Fruit fly (Drosophila melanogaster) whole organism, embryonic: ENCODE measurements around the gene CG2182.

Source experiments
- ATbp ChIP-seq: fragments of 200-800 bp; sonication (Bioruptor generic); optimal IDR thresholded peaks from 2 replicates; lab custom pipeline; 2017; ENCODE audit warnings: missing biosample characterization, mild to moderate bottlenecking, missing genetic modification characterization, missing genetic modification reagents
- Adf1 ChIP-seq: fragments of 200-800 bp; sonication (Bioruptor generic); IDR thresholded peaks from 2 replicates; pipeline ENCODE4 v1.3.6; 2022; ENCODE audit warnings: missing biosample characterization, missing genetic modification characterization
- Antp ChIP-seq: fragments of 200-800 bp; sonication (Bioruptor generic); optimal IDR thresholded peaks from 3 replicates; lab custom pipeline; 2016; ENCODE audit warnings: missing biosample characterization, missing genetic modification characterization
- CG10274 ChIP-seq: fragments of 200-800 bp; sonication (Bioruptor generic); optimal IDR thresholded peaks from 3 replicates; lab custom pipeline; 2017; ENCODE audit warnings: missing biosample characterization, mild to moderate bottlenecking, missing genetic modification characterization
- CG10543 ChIP-seq: fragments of 200-800 bp; sonication (Bioruptor generic); optimal IDR thresholded peaks from 3 replicates; lab custom pipeline; 2017; ENCODE audit warnings: missing biosample characterization, mild to moderate bottlenecking, missing genetic modification characterization, moderate library complexity
- CG11093 ChIP-seq: fragments of 200-800 bp; sonication (Bioruptor generic); IDR thresholded peaks from 3 replicates; pipeline ENCODE4 v1.3.6; 2022; ENCODE audit warnings: missing biosample characterization, missing genetic modification characterization
- CG13287 ChIP-seq: fragments of 200-800 bp; sonication (Bioruptor generic); IDR thresholded peaks from 2 replicates; pipeline ENCODE4 v1.3.6; 2022; ENCODE audit warnings: missing biosample characterization, missing genetic modification characterization; ENCODE audit not compliant: partially characterized antibody
- CG13424 ChIP-seq: fragments of 200-800 bp; sonication (Bioruptor generic); optimal IDR thresholded peaks from 2 replicates; lab custom pipeline; 2019; ENCODE audit warnings: missing biosample characterization, mild to moderate bottlenecking, missing genetic modification characterization, moderate library complexity
- CG14667 ChIP-seq: fragments of 200-800 bp; sonication (Bioruptor generic); IDR thresholded peaks from 2 replicates; pipeline ENCODE4 v1.3.6; 2022; ENCODE audit warnings: missing biosample characterization, missing genetic modification characterization
- CG16863 ChIP-seq: fragments of 200-800 bp; sonication (Bioruptor generic); optimal IDR thresholded peaks from 3 replicates; lab custom pipeline; 2016; ENCODE audit warnings: missing biosample characterization, missing genetic modification characterization
- CG17385 ChIP-seq: fragments of 200-800 bp; sonication (Bioruptor generic); optimal IDR thresholded peaks from 3 replicates; lab custom pipeline; 2018; ENCODE audit warnings: missing biosample characterization, mild to moderate bottlenecking, missing genetic modification characterization
- CG2129 ChIP-seq: fragments of 200-800 bp; sonication (Bioruptor generic); IDR thresholded peaks from 2 replicates; pipeline ENCODE4 v1.3.6; 2022; ENCODE audit warnings: missing biosample characterization, missing genetic modification characterization; ENCODE audit not compliant: partially characterized antibody
- CG30431 ChIP-seq: fragments of 200-800 bp; sonication (Bioruptor generic); optimal IDR thresholded peaks from 2 replicates; lab custom pipeline; 2017; ENCODE audit warnings: missing biosample characterization, missing genetic modification characterization
- CG3726 ChIP-seq: fragments of 200-800 bp; sonication (Bioruptor generic); IDR thresholded peaks from 3 replicates; pipeline ENCODE4, ENCODE4 v1.3.6; 2022; ENCODE audit warnings: missing biosample characterization, missing genetic modification characterization
- CG4282 ChIP-seq: fragments of 200-800 bp; sonication (Bioruptor generic); optimal IDR thresholded peaks from 2 replicates; lab custom pipeline; 2016; ENCODE audit warnings: missing biosample characterization, missing genetic modification characterization
- CG4360 ChIP-seq: fragments of 200-800 bp; sonication (Bioruptor generic); IDR thresholded peaks from 2 replicates; pipeline ENCODE4 v1.3.6; 2022; ENCODE audit warnings: missing biosample characterization, missing genetic modification characterization
- CG4424 ChIP-seq: fragments of 200-800 bp; sonication (Bioruptor generic); optimal IDR thresholded peaks from 3 replicates; lab custom pipeline; 2016; ENCODE audit warnings: missing biosample characterization, missing genetic modification characterization
- CG5180 ChIP-seq: fragments of 200-800 bp; sonication (Bioruptor generic); optimal IDR thresholded peaks from 3 replicates; lab custom pipeline; 2017; ENCODE audit warnings: missing biosample characterization, missing genetic modification characterization, mild to moderate bottlenecking, moderate library complexity, missing genetic modification reagents
- CG8765 ChIP-seq: fragments of 200-800 bp; sonication (Bioruptor generic); IDR thresholded peaks from 2 replicates; pipeline ENCODE4 v1.3.6; 2022; ENCODE audit warnings: missing biosample characterization, missing genetic modification characterization
- CG8944 ChIP-seq: fragments of 200-800 bp; sonication (Bioruptor generic); optimal IDR thresholded peaks from 3 replicates; lab custom pipeline; 2016; ENCODE audit warnings: missing biosample characterization, missing genetic modification characterization
- CTCF ChIP-seq: fragments of 200-800 bp; sonication (Bioruptor generic); optimal IDR thresholded peaks from 2 replicates; lab custom pipeline; 2017; ENCODE audit warnings: missing biosample characterization, mild to moderate bottlenecking, missing genetic modification characterization, moderate library complexity
- Deaf1 ChIP-seq: fragments of 200-800 bp; optimal IDR thresholded peaks from 3 replicates; lab custom pipeline; 2019; ENCODE audit warnings: missing biosample characterization, mild to moderate bottlenecking, missing genetic modification characterization, moderate library complexity
- E2f1 ChIP-seq: fragments of 200-800 bp; sonication (Bioruptor generic); IDR thresholded peaks from 2 replicates; pipeline ENCODE4 v1.3.6; 2022; ENCODE audit warnings: missing biosample characterization, missing genetic modification characterization
- ERR ChIP-seq: fragments of 200-800 bp; sonication (Bioruptor generic); optimal IDR thresholded peaks from 2 replicates; lab custom pipeline; 2016; ENCODE audit warnings: missing biosample characterization, missing genetic modification characterization
- Ets65A ChIP-seq: fragments of 200-800 bp; sonication (Bioruptor generic); peaks from one replicate; lab custom pipeline; 2016; ENCODE audit warnings: missing biosample characterization, missing genetic modification characterization
- GATAe ChIP-seq: fragments of 200-800 bp; sonication (Bioruptor generic); conservative IDR thresholded peaks from 2 replicates; pipeline ENCODE4 v1.3.6; 2022; ENCODE audit warnings: missing biosample characterization, missing genetic modification characterization
- H2.0 ChIP-seq: fragments of 200-800 bp; sonication (Bioruptor generic); IDR thresholded peaks from 2 replicates; pipeline ENCODE4 v1.3.6; 2022; ENCODE audit warnings: missing biosample characterization, missing genetic modification characterization
- HHEX ChIP-seq: fragments of 200-800 bp; sonication (Bioruptor generic); optimal IDR thresholded peaks from 3 replicates; lab custom pipeline; 2017; ENCODE audit warnings: missing biosample characterization, mild to moderate bottlenecking, missing genetic modification characterization, missing genetic modification reagents
- Kr ChIP-seq: fragments of 200-800 bp; sonication (Bioruptor generic); optimal IDR thresholded peaks from 2 replicates; lab custom pipeline; 2017; ENCODE audit warnings: missing biosample characterization, mild to moderate bottlenecking, missing genetic modification characterization
- Max ChIP-seq: fragments of 200-800 bp; sonication (Bioruptor generic); optimal IDR thresholded peaks from 2 replicates; lab custom pipeline; 2016; ENCODE audit warnings: missing biosample characterization, mild to moderate bottlenecking, missing genetic modification characterization
- Med ChIP-seq: fragments of 200-800 bp; sonication (Bioruptor generic); peaks from one replicate; lab custom pipeline; 2016; ENCODE audit warnings: missing biosample characterization, missing genetic modification characterization, mild to moderate bottlenecking, inconsistent platforms, moderate library complexity
- Opbp ChIP-seq: fragments of 200-800 bp; sonication (Bioruptor generic); IDR thresholded peaks from 3 replicates; pipeline ENCODE4 v1.3.6; 2022; ENCODE audit warnings: missing biosample characterization, missing genetic modification characterization; ENCODE audit not compliant: partially characterized antibody
- Rx ChIP-seq: fragments of 200-800 bp; sonication (Bioruptor generic); IDR thresholded peaks from 2 replicates; pipeline ENCODE4 v1.3.6; 2022; ENCODE audit warnings: missing biosample characterization, missing genetic modification characterization
- abd-A ChIP-seq: fragments of 200-800 bp; sonication (Bioruptor generic); optimal IDR thresholded peaks from 3 replicates; lab custom pipeline; 2019; ENCODE audit warnings: missing biosample characterization, mild to moderate bottlenecking, missing genetic modification characterization, moderate library complexity
- bsh ChIP-seq, 2 experiments: fragments of 200-800 bp; sonication (Bioruptor generic); optimal IDR thresholded peaks; 2 replicates each; lab custom pipeline; 2017 to 2018; ENCODE audit warnings: mild to moderate bottlenecking in 2 of 2, missing biosample characterization in 2 of 2, missing genetic modification characterization in 2 of 2, moderate library complexity in 1 of 2
- crol ChIP-seq: fragments of 200-800 bp; sonication (Bioruptor generic); IDR thresholded peaks from 2 replicates; pipeline ENCODE4 v1.3.6; 2022; ENCODE audit warnings: missing biosample characterization, missing genetic modification characterization
- crp ChIP-seq, 2 experiments: fragments of 200-800 bp; sonication (Bioruptor generic); optimal IDR thresholded peaks; 2 replicates in 1 of 2; 3 replicates in 1 of 2; lab custom pipeline; 2017; ENCODE audit warnings: missing biosample characterization in 2 of 2, missing genetic modification characterization in 2 of 2, mild to moderate bottlenecking in 1 of 2, moderate library complexity in 1 of 2
- dati ChIP-seq: fragments of 200-800 bp; sonication (Bioruptor generic); IDR thresholded peaks from 2 replicates; pipeline ENCODE4 v1.3.6; 2022; ENCODE audit warnings: missing biosample characterization, missing genetic modification characterization
- emc ChIP-seq: fragments of 200-800 bp; sonication (Bioruptor generic); optimal IDR thresholded peaks from 2 replicates; lab custom pipeline; 2016; ENCODE audit warnings: missing biosample characterization, missing genetic modification characterization
- gfzf ChIP-seq: fragments of 200-800 bp; sonication (Bioruptor generic); optimal IDR thresholded peaks from 2 replicates; lab custom pipeline; 2016; ENCODE audit warnings: missing biosample characterization, mild to moderate bottlenecking, missing genetic modification characterization, moderate library complexity
- gt ChIP-seq: fragments of 200-800 bp; sonication (Bioruptor generic); IDR thresholded peaks from 2 replicates; pipeline ENCODE4 v1.3.6; 2022; ENCODE audit warnings: missing biosample characterization, missing genetic modification characterization
- ham ChIP-seq: fragments of 200-800 bp; sonication (Bioruptor generic); IDR thresholded peaks from 2 replicates; pipeline ENCODE4 v1.3.6; 2022; ENCODE audit warnings: missing biosample characterization, missing genetic modification characterization
- kay ChIP-seq: fragments of 200-800 bp; sonication (Bioruptor generic); optimal IDR thresholded peaks from 2 replicates; lab custom pipeline; 2016; ENCODE audit warnings: missing biosample characterization, missing genetic modification characterization
- lmd ChIP-seq: fragments of 200-800 bp; sonication (Bioruptor generic); IDR thresholded peaks from 2 replicates; pipeline ENCODE4 v1.3.6; 2022; ENCODE audit warnings: missing biosample characterization, missing genetic modification characterization
- nmo ChIP-seq: fragments of 200-800 bp; sonication (Bioruptor generic); optimal IDR thresholded peaks from 2 replicates; lab custom pipeline; 2018; ENCODE audit warnings: missing biosample characterization, mild to moderate bottlenecking, missing genetic modification characterization, moderate library complexity
- oc ChIP-seq: fragments of 200-800 bp; sonication (Bioruptor generic); optimal IDR thresholded peaks from 2 replicates; lab custom pipeline; 2018; ENCODE audit warnings: missing biosample characterization, mild to moderate bottlenecking, missing genetic modification characterization, moderate library complexity
- pita ChIP-seq: fragments of 200-800 bp; sonication (Bioruptor generic); optimal IDR thresholded peaks from 2 replicates; lab custom pipeline; 2017; ENCODE audit warnings: missing biosample characterization, mild to moderate bottlenecking, missing genetic modification characterization
- pzg ChIP-seq: fragments of 200-800 bp; sonication (Bioruptor generic); optimal IDR thresholded peaks from 3 replicates; lab custom pipeline; 2018; ENCODE audit warnings: missing biosample characterization, mild to moderate bottlenecking, missing genetic modification characterization, moderate library complexity
- ttk ChIP-seq: fragments of 200-800 bp; sonication (Bioruptor generic); IDR thresholded peaks from 2 replicates; pipeline ENCODE4 v2.1.2; 2022; ENCODE audit warnings: missing biosample characterization, missing genetic modification characterization
- usp ChIP-seq: fragments of >200 bp; optimal IDR thresholded peaks from 2 replicates; lab custom pipeline; 2017; ENCODE audit warnings: missing biosample characterization, missing genetic modification characterization
- vnd ChIP-seq: fragments of 200-800 bp; sonication (Bioruptor generic); IDR thresholded peaks from 3 replicates; pipeline ENCODE4 v1.3.6; 2022; ENCODE audit warnings: missing biosample characterization, missing genetic modification characterization; ENCODE audit not compliant: partially characterized antibody
- zen ChIP-seq: fragments of 200-800 bp; sonication (Bioruptor generic); optimal IDR thresholded peaks from 3 replicates; lab custom pipeline; 2018; ENCODE audit warnings: missing biosample characterization, mild to moderate bottlenecking, missing genetic modification characterization, moderate library complexity
- zfh1 ChIP-seq: fragments of 200-800 bp; sonication (Bioruptor generic); IDR thresholded peaks from 3 replicates; pipeline ENCODE4 v1.3.6; 2022; ENCODE audit warnings: missing biosample characterization, missing genetic modification characterization

Gene CG2182

dm6 chr3R:5611733-5612132 lies 48.0 kb downstream of the CG2182 start (continued):
- TF ChIP-seq kay (GFP tag; lab: Kevin White, UChicago): no peak
- no peak for TF ChIP-seq abd-A (tag; lab: Kevin White, UChicago)
- TF ChIP-seq gt: no peak
- no peak for TF ChIP-seq ATbp (GFP tag; lab: Kevin White, UChicago)
- no peak for TF ChIP-seq Max
- TF ChIP-seq lmd: no peak
- no peak for TF ChIP-seq pita (GFP tag; lab: Kevin White, UChicago)
- TF ChIP-seq crol: no peak
- TF ChIP-seq CG10543 (GFP tag; lab: Kevin White, UChicago): no peak
- no peak for TF ChIP-seq CG14667 (GFP tag; lab: Robert Waterston, UW)
- no peak for TF ChIP-seq ttk (GFP tag; lab: Robert Waterston, UW)
- no peak for TF ChIP-seq CG3726
- no peak for TF ChIP-seq ham
- TF ChIP-seq Opbp (GFP tag; lab: Robert Waterston, UW): no peak
- peak; percentile 10 for TF ChIP-seq HHEX
- TF ChIP-seq Antp (GFP tag; lab: Kevin White, UChicago): no peak
- TF ChIP-seq zfh1 (GFP tag; lab: Robert Waterston, UW): no peak
- no peak for TF ChIP-seq Adf1 (GFP tag; lab: Robert Waterston, UW)
- TF ChIP-seq gfzf: no peak
- TF ChIP-seq crp (GFP tag; optimal IDR thresholded peaks at IDR 0.05; lab: Kevin White, UChicago): peak in 1 of 2 experiments; percentile 77
- no peak for TF ChIP-seq usp (GFP tag; lab: Kevin White, UChicago)
- no peak for TF ChIP-seq CG30431
- no peak for TF ChIP-seq ERR (GFP tag; lab: Kevin White, UChicago)
- peak; percentile 3 for TF ChIP-seq CTCF
- no peak for TF ChIP-seq Kr (GFP tag; lab: Kevin White, UChicago)
- TF ChIP-seq CG8765: no peak
- TF ChIP-seq CG13287 (GFP tag; lab: Robert Waterston, UW): no peak
- no peak for TF ChIP-seq pzg (GFP tag; lab: Kevin White, UChicago)
- no peak for TF ChIP-seq CG17385 (GFP tag; lab: Kevin White, UChicago)
- TF ChIP-seq vnd (GFP tag; lab: Robert Waterston, UW): no peak
- TF ChIP-seq CG5180: no peak
- no peak for TF ChIP-seq E2f1 (GFP tag; lab: Robert Waterston, UW)
- no peak for TF ChIP-seq H2.0 (GFP tag; lab: Robert Waterston, UW)
- TF ChIP-seq GATAe (GFP tag; lab: Robert Waterston, UW): no peak
- no peak for TF ChIP-seq CG4282 (GFP tag; lab: Kevin White, UChicago)
- TF ChIP-seq CG11093 (GFP tag; lab: Robert Waterston, UW): no peak
- no peak for TF ChIP-seq CG2129 (GFP tag; lab: Robert Waterston, UW)
- no peak for TF ChIP-seq Deaf1 (tag; lab: Kevin White, UChicago)
- TF ChIP-seq Rx (GFP tag; lab: Robert Waterston, UW): no peak
- TF ChIP-seq Med (GFP tag; lab: Kevin White, UChicago): peak; percentile 69
- TF ChIP-seq CG13424 (tag; lab: Kevin White, UChicago): no peak
- TF ChIP-seq CG10274: no peak
- TF ChIP-seq Ets65A: peak; percentile 63
- no peak for TF ChIP-seq CG4424
- no peak for TF ChIP-seq CG8944
- TF ChIP-seq zen (tag; lab: Kevin White, UChicago): no peak
- TF ChIP-seq emc: no peak
- peak; percentile 65 for TF ChIP-seq CG4360
- no peak for TF ChIP-seq bsh (GFP tag; optimal IDR thresholded peaks at IDR 0.05; lab: Kevin White, UChicago)
- TF ChIP-seq oc (tag; lab: Kevin White, UChicago): no peak
- no peak for TF ChIP-seq CG16863 (GFP tag; lab: Kevin White, UChicago)
- no peak for TF ChIP-seq nmo (GFP tag; lab: Kevin White, UChicago)
- no peak for TF ChIP-seq dati
